Fruit fly (Drosophila melanogaster): Measurements from ENCODE around the gene CG17104.

dm6 chr2L:10694053-10694618, 17.1 kb downstream of the CG17104 start, which contains the start of gene CG17108:
- TF ChIP-seq Sin3A (optimal IDR thresholded peaks at IDR 0.05) (no peak), CG30020 (tag; optimal IDR thresholded peaks at IDR 0.05) (no peak), CG13296 (GFP tag; optimal IDR thresholded peaks at IDR 0.05) (no peak), Optix (GFP tag; IDR thresholded peaks at IDR 0.05) (no peak), crol (GFP tag; IDR thresholded peaks at IDR 0.05) (no peak), CG1792 (GFP tag; optimal IDR thresholded peaks at IDR 0.05) (no peak), ab (GFP tag; optimal IDR thresholded peaks at IDR 0.05) (no peak), Dfd (GFP tag; optimal IDR thresholded peaks at IDR 0.05) (no peak), insv (GFP tag; optimal IDR thresholded peaks at IDR 0.05) (no peak), ap (GFP tag; IDR thresholded peaks at IDR 0.05) (no peak), Hr78 (GFP tag; optimal IDR thresholded peaks at IDR 0.05) (no peak)
